Worm (Caenorhabditis elegans) whole organism, L1 larva: ENCODE data around the gene ZK757.2.
A peak's percentile ranks its signal among the peaks of the same experiment; 100 is the strongest.

Source experiments
- C04F5.9 ChIP-seq: sonication (generic microtip); optimal IDR thresholded peaks from 2 replicates; lab custom pipeline; 2016; ENCODE audit warnings: missing genetic modification characterization, missing compliant biosample characterization
- C34B4.2 ChIP-seq: sonication (generic microtip); optimal IDR thresholded peaks from 2 replicates; lab custom pipeline; 2017; ENCODE audit warnings: mild to moderate bottlenecking, missing genetic modification characterization, missing compliant biosample characterization
- F16B12.6 ChIP-seq: fragments of 150-350 bp; optimal IDR thresholded peaks from 2 replicates; lab custom pipeline; 2014; ENCODE audit warnings: missing biosample characterization, missing genetic modification characterization
- Y116A8C.19 ChIP-seq: sonication (generic microtip); optimal IDR thresholded peaks from 2 replicates; lab custom pipeline; 2016; ENCODE audit warnings: missing compliant biosample characterization, missing genetic modification characterization, borderline replicate concordance
- aha-1 ChIP-seq: fragments of 150-350 bp; optimal IDR thresholded peaks from 2 replicates; lab custom pipeline; 2014; ENCODE audit warnings: missing biosample characterization, missing genetic modification characterization
- alr-1 ChIP-seq: fragments of 200-800 bp; sonication (Bioruptor generic); optimal IDR thresholded peaks from 2 replicates; lab custom pipeline; 2018; ENCODE audit warnings: borderline replicate concordance, mild to moderate bottlenecking, missing genetic modification characterization, missing compliant biosample characterization
- aly-2 ChIP-seq: fragments of 150-350 bp; optimal IDR thresholded peaks from 2 replicates; lab custom pipeline; 2014; ENCODE audit warnings: missing biosample characterization, missing genetic modification characterization
- ama-1 ChIP-seq: fragments of 150-350 bp; optimal IDR thresholded peaks from 2 replicates; lab custom pipeline; 2014
- ceh-8 ChIP-seq: fragments of 200-800 bp; sonication (Bioruptor generic); optimal IDR thresholded peaks from 2 replicates; lab custom pipeline; 2018; ENCODE audit warnings: mild to moderate bottlenecking, missing genetic modification characterization, moderate library complexity, missing compliant biosample characterization
- ceh-82 ChIP-seq, 3 experiments: fragments of 150-350 bp in 1 of 3; sonication (generic microtip) in 2 of 3; optimal IDR thresholded peaks; 2 replicates each; lab custom pipeline; 2014 to 2017; ENCODE audit warnings: missing biosample characterization in 3 of 3, missing genetic modification characterization in 3 of 3
- ceh-88 ChIP-seq: fragments of 200-800 bp; sonication (Bioruptor generic); IDR thresholded peaks from 2 replicates; pipeline ENCODE4 v1.3.6; 2022; ENCODE audit warnings: missing genetic modification characterization, missing compliant biosample characterization
- ces-1 ChIP-seq: fragments of 150-350 bp; optimal IDR thresholded peaks from 2 replicates; lab custom pipeline; 2014; ENCODE audit warnings: missing biosample characterization, missing genetic modification reagents, missing genetic modification characterization
- dsc-1 ChIP-seq: sonication (generic microtip); optimal IDR thresholded peaks from 2 replicates; lab custom pipeline; 2016; ENCODE audit warnings: mild to moderate bottlenecking, missing genetic modification characterization, missing compliant biosample characterization
- egl-13 ChIP-seq: sonication (generic microtip); optimal IDR thresholded peaks from 2 replicates; lab custom pipeline; 2016; ENCODE audit warnings: missing genotype, missing genetic modification reagents, missing genetic modification characterization, missing compliant biosample characterization
- egl-27 ChIP-seq, 2 experiments: fragments of 150-350 bp in 1 of 2; sonication (generic microtip); optimal IDR thresholded peaks; 3 replicates each; lab custom pipeline; 2017 to 2018; ENCODE audit warnings: missing biosample characterization in 2 of 2, missing genetic modification characterization in 2 of 2, missing genetic modification reagents in 2 of 2
- elt-2 ChIP-seq: sonication (generic microtip); optimal IDR thresholded peaks from 2 replicates; lab custom pipeline; 2016; ENCODE audit warnings: missing genetic modification characterization, mild to moderate bottlenecking, inconsistent platforms, missing compliant biosample characterization, missing genetic modification reagents
- ets-5 ChIP-seq: fragments of 200-800 bp; sonication (Bioruptor generic); IDR thresholded peaks from 2 replicates; pipeline ENCODE4 v1.3.6; 2022; ENCODE audit warnings: missing genetic modification characterization, missing compliant biosample characterization
- fkh-4 ChIP-seq: sonication (generic microtip); optimal IDR thresholded peaks from 2 replicates; lab custom pipeline; 2016; ENCODE audit warnings: missing compliant biosample characterization, missing genetic modification characterization, borderline replicate concordance
- grh-1 ChIP-seq: fragments of 200-800 bp; sonication (Bioruptor generic); IDR thresholded peaks from 2 replicates; pipeline ENCODE4 v1.3.6; 2022; ENCODE audit warnings: missing genetic modification reagents, missing genetic modification characterization, missing compliant biosample characterization
- hlh-17 ChIP-seq: fragments of 200-800 bp; sonication (Bioruptor generic); optimal IDR thresholded peaks from 2 replicates; lab custom pipeline; 2018; ENCODE audit warnings: missing genetic modification characterization, mild to moderate bottlenecking, missing compliant biosample characterization, moderate library complexity, borderline replicate concordance
- irx-1 ChIP-seq: sonication (generic microtip); optimal IDR thresholded peaks from 2 replicates; lab custom pipeline; 2016; ENCODE audit warnings: missing genetic modification characterization, missing compliant biosample characterization
- isw-1 ChIP-seq: fragments of 200-800 bp; sonication (Bioruptor generic); IDR thresholded peaks from 2 replicates; pipeline ENCODE4 v1.3.6; 2022; ENCODE audit warnings: missing genetic modification characterization, missing compliant biosample characterization
- lin-14 ChIP-seq: fragments of 200-800 bp; sonication (Bioruptor generic); optimal IDR thresholded peaks from 2 replicates; lab custom pipeline; 2018; ENCODE audit warnings: mild to moderate bottlenecking, missing genetic modification characterization, moderate library complexity, missing compliant biosample characterization
- lin-15B ChIP-seq: fragments of 150-350 bp; sonication (generic microtip); optimal IDR thresholded peaks from 3 replicates; lab custom pipeline; 2014; ENCODE audit warnings: missing biosample characterization, missing genetic modification characterization
- lin-35 ChIP-seq, 2 experiments: fragments of 150-350 bp; optimal IDR thresholded peaks; 2 replicates each; lab custom pipeline; 2014; ENCODE audit warnings: missing biosample characterization in 2 of 2, missing genetic modification characterization in 2 of 2, missing genetic modification reagents in 2 of 2
- lin-39 ChIP-seq: fragments of 150-350 bp; optimal IDR thresholded peaks from 2 replicates; lab custom pipeline; 2014; ENCODE audit warnings: missing biosample characterization, missing genetic modification reagents, missing genetic modification characterization
- lsy-2 ChIP-seq, 2 experiments: fragments of 150-350 bp; optimal IDR thresholded peaks; 2 replicates each; lab custom pipeline; 2014; ENCODE audit warnings: missing biosample characterization in 2 of 2, missing genetic modification characterization in 2 of 2
- mdl-1 ChIP-seq, 2 experiments: fragments of 150-350 bp; optimal IDR thresholded peaks; 2 replicates each; lab custom pipeline; 2014 to 2017; ENCODE audit warnings: missing biosample characterization in 2 of 2, missing genetic modification characterization in 2 of 2, inconsistent platforms in 1 of 2
- mef-2 ChIP-seq: fragments of 150-350 bp; optimal IDR thresholded peaks from 2 replicates; lab custom pipeline; 2014; ENCODE audit warnings: missing biosample characterization, missing genetic modification characterization
- nhr-12 ChIP-seq: sonication (generic microtip); optimal IDR thresholded peaks from 2 replicates; lab custom pipeline; 2017; ENCODE audit warnings: missing biosample characterization, missing genetic modification characterization
- nhr-20 ChIP-seq: sonication (generic microtip); optimal IDR thresholded peaks from 2 replicates; lab custom pipeline; 2016; ENCODE audit warnings: mild to moderate bottlenecking, missing genetic modification characterization, missing compliant biosample characterization
- nhr-47 ChIP-seq: sonication (generic microtip); optimal IDR thresholded peaks from 2 replicates; lab custom pipeline; 2016; ENCODE audit warnings: mild to moderate bottlenecking, missing genetic modification characterization, moderate library complexity, missing compliant biosample characterization
- nhr-85 ChIP-seq: sonication (generic microtip); peaks from one replicate; lab custom pipeline; 2016; ENCODE audit warnings: missing genetic modification characterization, inconsistent platforms, missing compliant biosample characterization
- nhr-90 ChIP-seq: sonication (generic microtip); optimal IDR thresholded peaks from 2 replicates; lab custom pipeline; 2016; ENCODE audit warnings: mild to moderate bottlenecking, missing genetic modification characterization, missing compliant biosample characterization; ENCODE audit not compliant: poor library complexity
- pag-3 ChIP-seq: sonication (generic microtip); optimal IDR thresholded peaks from 2 replicates; lab custom pipeline; 2017; ENCODE audit warnings: missing genetic modification characterization, mild to moderate bottlenecking, missing compliant biosample characterization, antibody characterized with exemption, borderline replicate concordance; ENCODE audit not compliant: insufficient read depth
- pqm-1 ChIP-seq: sonication (generic microtip); optimal IDR thresholded peaks from 3 replicates; lab custom pipeline; 2017; ENCODE audit warnings: missing biosample characterization, missing genetic modification characterization
- sox-4 ChIP-seq: sonication (generic microtip); optimal IDR thresholded peaks from 2 replicates; lab custom pipeline; 2016; ENCODE audit warnings: missing genetic modification characterization, missing compliant biosample characterization
- sptf-1 ChIP-seq: fragments of 150-350 bp; optimal IDR thresholded peaks from 2 replicates; lab custom pipeline; 2014; ENCODE audit warnings: missing biosample characterization, missing genetic modification characterization
- sup-37 ChIP-seq: fragments of 200-800 bp; sonication (Bioruptor generic); optimal IDR thresholded peaks from 2 replicates; lab custom pipeline; 2018; ENCODE audit warnings: mild to moderate bottlenecking, missing genetic modification characterization, missing compliant biosample characterization
- tbx-2 ChIP-seq: sonication (generic microtip); optimal IDR thresholded peaks from 2 replicates; lab custom pipeline; 2016; ENCODE audit warnings: missing genetic modification characterization, missing compliant biosample characterization
- tlp-1 ChIP-seq: fragments of 150-350 bp; optimal IDR thresholded peaks from 2 replicates; lab custom pipeline; 2014; ENCODE audit warnings: missing biosample characterization, missing genetic modification characterization
- unc-130 ChIP-seq: fragments of 150-350 bp; optimal IDR thresholded peaks from 2 replicates; lab custom pipeline; 2017; ENCODE audit warnings: missing biosample characterization, missing genetic modification characterization, inconsistent platforms
- unc-30 ChIP-seq: sonication (generic microtip); optimal IDR thresholded peaks from 2 replicates; lab custom pipeline; 2017; ENCODE audit warnings: missing biosample characterization, missing genetic modification characterization
- vab-15 ChIP-seq: sonication (generic microtip); optimal IDR thresholded peaks from 2 replicates; lab custom pipeline; 2017; ENCODE audit warnings: missing genotype, mild to moderate bottlenecking, missing genetic modification characterization, missing compliant biosample characterization
- zip-4 ChIP-seq: fragments of 200-800 bp; sonication (Bioruptor generic); optimal IDR thresholded peaks from 2 replicates; lab custom pipeline; 2018; ENCODE audit warnings: mild to moderate bottlenecking, missing genetic modification characterization, moderate library complexity, missing compliant biosample characterization
- ztf-4 ChIP-seq: fragments of 150-350 bp; optimal IDR thresholded peaks from 2 replicates; lab custom pipeline; 2014; ENCODE audit warnings: missing biosample characterization, missing genetic modification characterization

The ZK757.2 gene

ce11 chrIII:9867352-9867751 is 11.4 kb downstream of the ZK757.2 start (continued):
- no peak for TF ChIP-seq tlp-1

ce11 chrIII:9862469-9862868 is 16.3 kb downstream of the ZK757.2 start:
- TF ChIP-seq nhr-90 (tag; lab: Kevin White, UChicago), result no peak
- TF ChIP-seq lsy-2 (tag; optimal IDR thresholded peaks at IDR 0.05; lab: Kevin White, UChicago), result peak in 1 of 2 experiments; percentile 85
- no peak for TF ChIP-seq alr-1 (tag; lab: Kevin White, UChicago)

DNA sequence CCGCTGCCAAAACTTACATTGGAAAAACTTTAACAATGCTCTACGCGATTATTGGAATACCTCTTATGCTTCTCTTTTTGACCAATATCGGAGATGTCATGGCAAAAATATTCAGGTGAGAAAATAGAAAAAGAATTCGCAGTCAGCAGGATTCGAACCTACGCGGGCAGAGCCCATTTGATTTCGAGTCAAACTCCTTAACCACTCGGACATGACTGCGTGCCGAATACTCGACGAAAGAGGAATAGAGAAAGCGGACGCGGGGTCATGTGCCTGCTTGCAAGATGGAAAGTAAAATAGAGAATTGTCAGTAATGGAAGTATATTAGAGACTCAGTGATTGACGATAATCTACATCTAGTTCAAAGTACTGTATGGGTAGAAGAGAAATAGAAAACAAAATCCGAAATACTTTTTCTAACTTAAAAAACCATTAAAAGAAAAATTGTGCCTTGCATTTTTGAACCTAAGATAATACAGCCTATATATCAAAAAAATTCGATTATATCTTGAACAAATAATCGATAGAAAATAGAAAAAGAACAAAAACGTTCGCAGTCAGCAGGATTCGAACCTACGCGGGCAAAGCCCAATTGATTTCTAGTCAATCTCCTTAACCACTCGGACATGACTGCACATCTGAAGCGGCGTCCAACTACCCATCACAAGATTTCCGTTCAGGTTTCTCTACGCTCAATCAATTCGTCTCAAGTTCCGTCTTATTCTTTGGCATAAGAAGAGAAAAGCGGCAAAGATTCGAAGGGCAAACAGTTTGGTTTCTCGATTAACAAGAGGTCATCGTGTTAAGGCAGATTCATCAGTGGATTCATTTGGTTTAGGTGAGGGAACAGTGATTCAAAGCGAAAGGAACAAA is 17.0 kb downstream of the ZK757.2 start:
- TF ChIP-seq zip-4 (GFP tag; lab: Kevin White, UChicago), result no peak
- TF ChIP-seq ces-1 (GFP tag; lab: Kevin White, UChicago), result no peak
- no peak for TF ChIP-seq egl-27 (tag; optimal IDR thresholded peaks at IDR 0.05; lab: Kevin White, UChicago)
- peak; percentile 2 for TF ChIP-seq sox-4 (tag; lab: Kevin White, UChicago)
- TF ChIP-seq vab-15 (tag; lab: Kevin White, UChicago), result no peak
- no peak for TF ChIP-seq mef-2 (tag; lab: Kevin White, UChicago)
- no peak for TF ChIP-seq sup-37 (GFP tag; lab: Kevin White, UChicago)
- TF ChIP-seq pqm-1, result no peak
- peak in 1 of 2 experiments; percentile 75 for TF ChIP-seq mdl-1 (tag; optimal IDR thresholded peaks at IDR 0.05; lab: Kevin White, UChicago)
- TF ChIP-seq tlp-1, result no peak
- peak; percentile 46 for TF ChIP-seq irx-1 (tag; lab: Kevin White, UChicago)
- TF ChIP-seq lin-15B (tag; lab: Kevin White, UChicago), result no peak
- TF ChIP-seq hlh-17 (GFP tag; lab: Kevin White, UChicago), result no peak
- TF ChIP-seq ets-5 (GFP tag; lab: Robert Waterston, UW), result no peak
- TF ChIP-seq fkh-4 (tag; lab: Kevin White, UChicago), result no peak
- peak; percentile 44 to 67 for TF ChIP-seq lin-35 (GFP tag; optimal IDR thresholded peaks at IDR 0.05; lab: Kevin White, UChicago)
- TF ChIP-seq nhr-47 (tag; lab: Kevin White, UChicago), result peak; percentile 77
- no peak for TF ChIP-seq sptf-1
- TF ChIP-seq pag-3, result no peak
- no peak for TF ChIP-seq ceh-88
- TF ChIP-seq ztf-4 (tag; lab: Kevin White, UChicago), result no peak
- TF ChIP-seq lin-14, result peak; percentile 54
- TF ChIP-seq ceh-82 (tag; optimal IDR thresholded peaks at IDR 0.05; lab: Kevin White, UChicago), result peak; percentile 42 to 58 (median 53)
- TF ChIP-seq C04F5.9 (tag; lab: Kevin White, UChicago), result no peak
- TF ChIP-seq nhr-85 (tag; lab: Kevin White, UChicago), result peak; percentile 76
- no peak for TF ChIP-seq F16B12.6
- TF ChIP-seq dsc-1 (tag; lab: Kevin White, UChicago), result peak; percentile 74
- no peak for TF ChIP-seq unc-30 (tag; lab: Kevin White, UChicago)
- TF ChIP-seq egl-13 (tag; lab: Kevin White, UChicago), result peak; percentile 46
- TF ChIP-seq elt-2 (tag; lab: Kevin White, UChicago), result peak; percentile 27
- TF ChIP-seq isw-1 (GFP tag; lab: Robert Waterston, UW), result no peak
- no peak for TF ChIP-seq C34B4.2 (tag; lab: Kevin White, UChicago)
- no peak for TF ChIP-seq alr-1 (tag; lab: Kevin White, UChicago)
- peak; percentile 23 for TF ChIP-seq ceh-8 (GFP tag; lab: Kevin White, UChicago)
- no peak for TF ChIP-seq nhr-12 (tag; lab: Kevin White, UChicago)
- peak; percentile 43 for TF ChIP-seq tbx-2 (tag; lab: Kevin White, UChicago)
- no peak for TF ChIP-seq grh-1 (GFP tag; lab: Robert Waterston, UW)
- peak; percentile 49 for TF ChIP-seq aly-2 (tag; lab: Kevin White, UChicago)
- no peak for TF ChIP-seq aha-1 (tag; lab: Kevin White, UChicago)
- peak; percentile 63 for TF ChIP-seq nhr-90 (tag; lab: Kevin White, UChicago)
- no peak for TF ChIP-seq lin-39
- peak; percentile 45 for TF ChIP-seq unc-130 (tag; lab: Kevin White, UChicago)
- no peak for TF ChIP-seq Y116A8C.19 (tag; lab: Kevin White, UChicago)
- TF ChIP-seq ama-1 (lab: Kevin White, UChicago), result no peak
- TF ChIP-seq nhr-20, result peak; percentile 53
